Fruit fly (Drosophila melanogaster) whole organism, embryonic: Measurements from ENCODE around the gene CG46467.
A peak's percentile ranks its signal among the peaks of the same experiment; 100 is the strongest.

Experiments used
- Atf3 ChIP-seq: fragments of 200-800 bp; sonication (Bioruptor generic); optimal IDR thresholded peaks from 3 replicates; lab custom pipeline; 2016; ENCODE audit warnings: missing biosample characterization, missing genetic modification characterization
- Awh ChIP-seq: fragments of 200-800 bp; sonication (Bioruptor generic); IDR thresholded peaks from 2 replicates; pipeline ENCODE4, ENCODE4 v1.3.6; 2022; ENCODE audit warnings: missing biosample characterization, missing genetic modification characterization
- Bgb ChIP-seq: fragments of 200-800 bp; sonication (Bioruptor generic); IDR thresholded peaks from 2 replicates; pipeline ENCODE4 v1.3.6; 2022; ENCODE audit warnings: missing biosample characterization, missing genetic modification characterization; ENCODE audit not compliant: partially characterized antibody
- CG10321 ChIP-seq: fragments of 200-800 bp; sonication (Bioruptor generic); IDR thresholded peaks from 2 replicates; pipeline ENCODE4 v1.3.6; 2022; ENCODE audit warnings: missing biosample characterization, missing genetic modification characterization
- CG11560 ChIP-seq: fragments of 200-800 bp; sonication (Bioruptor generic); IDR thresholded peaks from 3 replicates; pipeline ENCODE4 v1.3.6; 2022; ENCODE audit warnings: missing biosample characterization, missing genetic modification characterization
- CG1233 ChIP-seq: fragments of 200-800 bp; sonication (Bioruptor generic); optimal IDR thresholded peaks from 4 replicates; lab custom pipeline; 2018; ENCODE audit warnings: missing biosample characterization, mild to moderate bottlenecking, missing genetic modification characterization
- CG13287 ChIP-seq: fragments of 200-800 bp; sonication (Bioruptor generic); IDR thresholded peaks from 2 replicates; pipeline ENCODE4 v1.3.6; 2022; ENCODE audit warnings: missing biosample characterization, missing genetic modification characterization; ENCODE audit not compliant: partially characterized antibody
- CG15514 ChIP-seq: fragments of 200-800 bp; sonication (Bioruptor generic); optimal IDR thresholded peaks from 3 replicates; lab custom pipeline; 2017; ENCODE audit warnings: missing biosample characterization, missing genetic modification characterization, mild to moderate bottlenecking, moderate library complexity, missing genetic modification reagents
- CG15696 ChIP-seq: fragments of 200-800 bp; sonication (Bioruptor generic); optimal IDR thresholded peaks from 2 replicates; lab custom pipeline; 2019; ENCODE audit warnings: missing biosample characterization, mild to moderate bottlenecking, missing genetic modification characterization, moderate library complexity
- CG30020 ChIP-seq: fragments of 200-800 bp; optimal IDR thresholded peaks from 2 replicates; lab custom pipeline; 2019; ENCODE audit warnings: missing biosample characterization, mild to moderate bottlenecking, missing genetic modification characterization, moderate library complexity
- CG34422 ChIP-seq: fragments of 200-800 bp; sonication (Bioruptor generic); IDR thresholded peaks from 3 replicates; pipeline ENCODE4 v1.3.6; 2022; ENCODE audit warnings: missing biosample characterization, missing genetic modification characterization
- CG3847 ChIP-seq: fragments of 200-800 bp; sonication (Bioruptor generic); IDR thresholded peaks from 2 replicates; pipeline ENCODE4 v1.3.6; 2022; ENCODE audit warnings: missing biosample characterization, missing genetic modification characterization
- CG4617 ChIP-seq: fragments of 200-800 bp; sonication (Bioruptor generic); optimal IDR thresholded peaks from 3 replicates; lab custom pipeline; 2016; ENCODE audit warnings: missing biosample characterization, missing genetic modification characterization, borderline replicate concordance
- CG6175 ChIP-seq: fragments of 200-800 bp; sonication (Bioruptor generic); IDR thresholded peaks from 3 replicates; pipeline ENCODE4 v1.3.6; 2022; ENCODE audit warnings: missing biosample characterization, missing genetic modification characterization
- CG7357 ChIP-seq: fragments of 200-800 bp; sonication (Bioruptor generic); IDR thresholded peaks from 3 replicates; pipeline ENCODE4 v1.3.6; 2022; ENCODE audit warnings: missing biosample characterization, missing genetic modification characterization
- CG9797 ChIP-seq: fragments of 200-800 bp; sonication (Bioruptor generic); optimal IDR thresholded peaks from 3 replicates; lab custom pipeline; 2018; ENCODE audit warnings: missing biosample characterization, mild to moderate bottlenecking, missing genetic modification characterization
- Deaf1 ChIP-seq: fragments of 200-800 bp; optimal IDR thresholded peaks from 3 replicates; lab custom pipeline; 2019; ENCODE audit warnings: missing biosample characterization, mild to moderate bottlenecking, missing genetic modification characterization, moderate library complexity
- Dp ChIP-seq: fragments of 200-800 bp; sonication (Bioruptor generic); optimal IDR thresholded peaks from 2 replicates; lab custom pipeline; 2018; ENCODE audit warnings: missing biosample characterization, mild to moderate bottlenecking, missing genetic modification characterization, moderate library complexity
- E2f1 ChIP-seq: fragments of 200-800 bp; sonication (Bioruptor generic); IDR thresholded peaks from 2 replicates; pipeline ENCODE4 v1.3.6; 2022; ENCODE audit warnings: missing biosample characterization, missing genetic modification characterization
- E2f2 ChIP-seq: fragments of 200-800 bp; sonication (Bioruptor generic); IDR thresholded peaks from 2 replicates; pipeline ENCODE4 v1.3.6; 2022; ENCODE audit warnings: missing biosample characterization, missing genetic modification characterization
- ERR ChIP-seq: fragments of 200-800 bp; sonication (Bioruptor generic); optimal IDR thresholded peaks from 2 replicates; lab custom pipeline; 2016; ENCODE audit warnings: missing biosample characterization, missing genetic modification characterization
- Fer1 ChIP-seq: fragments of 200-800 bp; sonication (Bioruptor generic); optimal IDR thresholded peaks from 2 replicates; lab custom pipeline; 2017; ENCODE audit warnings: missing biosample characterization, mild to moderate bottlenecking, missing genetic modification characterization
- Hmx ChIP-seq: fragments of 200-800 bp; sonication (Bioruptor generic); optimal IDR thresholded peaks from 2 replicates; lab custom pipeline; 2016; ENCODE audit warnings: missing biosample characterization, missing genetic modification characterization
- Hr39 ChIP-seq: fragments of >200 bp; optimal IDR thresholded peaks from 2 replicates; lab custom pipeline; 2017
- Jarid2 ChIP-seq: fragments of 200-800 bp; sonication (Bioruptor generic); optimal IDR thresholded peaks from 3 replicates; lab custom pipeline; 2017; ENCODE audit warnings: mild to moderate bottlenecking, missing biosample characterization, missing genetic modification reagents, missing genetic modification characterization
- Lhr ChIP-seq: fragments of 200-800 bp; sonication (Bioruptor generic); optimal IDR thresholded peaks from 3 replicates; lab custom pipeline; 2017; ENCODE audit warnings: mild to moderate bottlenecking, missing biosample characterization, missing genetic modification reagents, missing genetic modification characterization
- MESR4 ChIP-seq: fragments of 200-800 bp; sonication (Bioruptor generic); optimal IDR thresholded peaks from 2 replicates; lab custom pipeline; 2018; ENCODE audit warnings: missing biosample characterization, mild to moderate bottlenecking, missing genetic modification characterization, moderate library complexity
- Med ChIP-seq: fragments of 200-800 bp; sonication (Bioruptor generic); peaks from one replicate; lab custom pipeline; 2016; ENCODE audit warnings: missing biosample characterization, missing genetic modification characterization, mild to moderate bottlenecking, inconsistent platforms, moderate library complexity
- Mes4 ChIP-seq: fragments of 200-800 bp; sonication (Bioruptor generic); optimal IDR thresholded peaks from 2 replicates; lab custom pipeline; 2016; ENCODE audit warnings: missing biosample characterization, missing genetic modification characterization
- NC2β ChIP-seq: fragments of 200-800 bp; sonication (Bioruptor generic); optimal IDR thresholded peaks from 2 replicates; lab custom pipeline; 2016; ENCODE audit warnings: missing biosample characterization, missing genetic modification characterization
- Ravus ChIP-seq: fragments of 200-800 bp; sonication (Bioruptor generic); IDR thresholded peaks from 2 replicates; pipeline ENCODE4 v1.3.6; 2022; ENCODE audit warnings: missing biosample characterization, missing genetic modification characterization
- Rfx ChIP-seq: fragments of 200-800 bp; sonication (Bioruptor generic); IDR thresholded peaks from 2 replicates; pipeline ENCODE4 v1.3.6; 2022; ENCODE audit warnings: missing biosample characterization, missing genetic modification characterization
- Sin3A ChIP-seq: fragments of >200 bp; optimal IDR thresholded peaks from 2 replicates; lab custom pipeline; 2018
- Six4 ChIP-seq: fragments of 200-800 bp; sonication (Bioruptor generic); optimal IDR thresholded peaks from 2 replicates; lab custom pipeline; 2016; ENCODE audit warnings: missing biosample characterization, missing genetic modification characterization
- YL-1 ChIP-seq: fragments of 200-800 bp; sonication (Bioruptor generic); optimal IDR thresholded peaks from 3 replicates; lab custom pipeline; 2017; ENCODE audit warnings: missing biosample characterization, mild to moderate bottlenecking, missing genetic modification characterization
- chif ChIP-seq, 2 experiments: fragments of 200-800 bp; sonication (Bioruptor generic); optimal IDR thresholded peaks; 3 replicates each; lab custom pipeline; 2016; ENCODE audit warnings: missing biosample characterization in 2 of 2, missing genetic modification characterization in 2 of 2
- chm ChIP-seq: fragments of 200-800 bp; sonication (Bioruptor generic); IDR thresholded peaks from 2 replicates; pipeline ENCODE4 v1.3.6; 2022; ENCODE audit warnings: missing biosample characterization, missing genetic modification characterization
- dimm ChIP-seq: fragments of 200-800 bp; sonication (Bioruptor generic); IDR thresholded peaks from 2 replicates; pipeline ENCODE4 v1.3.6; 2022; ENCODE audit warnings: missing biosample characterization, missing genetic modification characterization
- dmrt11E ChIP-seq: fragments of 200-800 bp; sonication (Bioruptor generic); optimal IDR thresholded peaks from 3 replicates; lab custom pipeline; 2018; ENCODE audit warnings: missing biosample characterization, mild to moderate bottlenecking, missing genetic modification characterization, moderate library complexity
- fru ChIP-seq: fragments of >200 bp; optimal IDR thresholded peaks from 2 replicates; lab custom pipeline; 2017
- gcm ChIP-seq: fragments of 200-800 bp; sonication (Bioruptor generic); optimal IDR thresholded peaks from 2 replicates; lab custom pipeline; 2019; ENCODE audit warnings: missing biosample characterization, mild to moderate bottlenecking, missing genetic modification characterization, moderate library complexity
- h ChIP-seq: fragments of >200 bp; optimal IDR thresholded peaks from 2 replicates; lab custom pipeline; 2017
- lmd ChIP-seq: fragments of 200-800 bp; sonication (Bioruptor generic); IDR thresholded peaks from 2 replicates; pipeline ENCODE4 v1.3.6; 2022; ENCODE audit warnings: missing biosample characterization, missing genetic modification characterization
- nerfin-1 ChIP-seq: fragments of 200-800 bp; sonication (Bioruptor generic); optimal IDR thresholded peaks from 3 replicates; lab custom pipeline; 2019; ENCODE audit warnings: missing biosample characterization, mild to moderate bottlenecking, missing genetic modification characterization, moderate library complexity
- pb ChIP-seq: fragments of 200-800 bp; sonication (Bioruptor generic); optimal IDR thresholded peaks from 3 replicates; lab custom pipeline; 2016; ENCODE audit warnings: missing biosample characterization, missing genetic modification characterization
- pzg ChIP-seq: fragments of 200-800 bp; sonication (Bioruptor generic); optimal IDR thresholded peaks from 3 replicates; lab custom pipeline; 2018; ENCODE audit warnings: missing biosample characterization, mild to moderate bottlenecking, missing genetic modification characterization, moderate library complexity
- repo ChIP-seq: fragments of 200-800 bp; sonication (Bioruptor generic); optimal IDR thresholded peaks from 2 replicates; lab custom pipeline; 2016; ENCODE audit warnings: missing biosample characterization, missing genetic modification characterization
- sc ChIP-seq, 3 experiments: fragments of >200 bp in 2 of 3; fragments of 200-800 bp in 1 of 3; sonication (Bioruptor generic) in 1 of 3; optimal IDR thresholded peaks; 2 replicates in 2 of 3; 3 replicates in 1 of 3; lab custom pipeline; 2017; ENCODE audit warnings: mild to moderate bottlenecking in 1 of 3, missing biosample characterization in 1 of 3, missing genetic modification characterization in 1 of 3, missing genetic modification reagents in 1 of 3
- sens-2 ChIP-seq: fragments of 200-800 bp; sonication (Bioruptor generic); IDR thresholded peaks from 2 replicates; pipeline ENCODE4 v1.3.6; 2022; ENCODE audit warnings: missing biosample characterization, missing genetic modification characterization
- sr ChIP-seq: fragments of 200-800 bp; sonication (Bioruptor generic); IDR thresholded peaks from 3 replicates; pipeline ENCODE4 v1.3.6; 2022; ENCODE audit warnings: missing biosample characterization, missing genetic modification characterization
- zen ChIP-seq: fragments of 200-800 bp; sonication (Bioruptor generic); optimal IDR thresholded peaks from 3 replicates; lab custom pipeline; 2018; ENCODE audit warnings: missing biosample characterization, mild to moderate bottlenecking, missing genetic modification characterization, moderate library complexity

CG46467 gene

DNA sequence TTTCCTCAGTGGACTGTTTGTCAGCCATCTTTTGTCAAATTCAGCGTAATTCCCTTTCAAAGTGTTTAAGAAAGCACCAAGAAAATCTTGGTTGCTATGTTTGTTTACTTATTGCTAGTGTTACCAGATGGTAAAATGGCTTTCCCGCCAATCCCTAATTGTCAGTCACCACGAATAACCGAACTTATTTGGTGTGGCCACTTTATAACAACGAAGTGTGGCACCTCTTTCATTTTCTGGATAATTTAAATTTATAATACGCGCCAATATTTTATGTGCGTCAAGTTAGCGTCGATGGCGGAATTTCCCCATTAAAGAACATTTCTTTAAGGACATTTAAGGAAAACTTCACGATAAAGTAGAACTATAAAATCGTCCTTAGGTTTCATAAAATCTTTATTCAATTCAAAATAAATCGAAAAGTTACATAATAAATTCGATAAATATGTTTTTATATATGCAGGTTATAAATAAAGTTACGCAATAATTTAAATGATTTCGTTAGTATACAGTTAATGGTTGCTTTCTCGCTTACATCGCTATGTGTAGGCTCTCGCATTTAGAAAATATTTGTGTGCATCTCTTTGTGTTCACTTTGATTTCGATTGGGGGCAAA, 126.8 kb downstream of the CG46467 start, which contains the start of gene CG5359 (continued):
- TF ChIP-seq CG4617 (GFP tag; lab: Kevin White, UChicago) (no peak), Med (peak; percentile 29), sc (optimal IDR thresholded peaks at IDR 0.05; lab: Kevin White, UChicago) (no peak), sc (GFP tag; optimal IDR thresholded peaks at IDR 0.05; lab: Kevin White, UChicago) (no peak), fru (lab: Kevin White, UChicago) (no peak), repo (no peak), Mes4 (GFP tag; lab: Kevin White, UChicago) (no peak), dimm (GFP tag; lab: Robert Waterston, UW) (no peak), NC2β (no peak), CG9797 (GFP tag; lab: Kevin White, UChicago) (peak; percentile 68), zen (tag; lab: Kevin White, UChicago) (peak; percentile 16), Fer1 (GFP tag; lab: Kevin White, UChicago) (no peak), Deaf1 (tag; lab: Kevin White, UChicago) (no peak), Lhr (GFP tag; lab: Kevin White, UChicago) (peak; percentile 66), pb (GFP tag; lab: Kevin White, UChicago) (no peak), Bgb (GFP tag; lab: Robert Waterston, UW) (peak; percentile 53; the same call in 1 of the 2 replicates), CG34422 (GFP tag; lab: Robert Waterston, UW) (peak; percentile 63; the same call in 1 of the 3 replicates), MESR4 (GFP tag; lab: Kevin White, UChicago) (peak; percentile 21), Dp (GFP tag; lab: Kevin White, UChicago) (peak; percentile 93), E2f2 (GFP tag; lab: Robert Waterston, UW) (peak; percentile 95), chm (GFP tag; lab: Robert Waterston, UW) (0 out of 2 replicates have a peak, but pooled peaks have one; percentile 10), Jarid2 (GFP tag; lab: Kevin White, UChicago) (no peak), Atf3 (GFP tag; lab: Kevin White, UChicago) (no peak), Six4 (GFP tag; lab: Kevin White, UChicago) (no peak), Hmx (GFP tag; lab: Kevin White, UChicago) (no peak), Awh (no peak), CG1233 (no peak), ERR (GFP tag; lab: Kevin White, UChicago) (no peak), gcm (GFP tag; lab: Kevin White, UChicago) (no peak), Ravus (GFP tag; lab: Robert Waterston, UW) (no peak), CG3847 (peak; percentile 22; the same call in 1 of the 2 replicates), sens-2 (GFP tag; lab: Robert Waterston, UW) (no peak), sr (GFP tag; lab: Robert Waterston, UW) (no peak), Sin3A (lab: Kevin White, UChicago) (peak; percentile 31), CG10321 (GFP tag; lab: Robert Waterston, UW) (no peak), CG11560 (tag; lab: Robert Waterston, UW) (no peak), lmd (no peak), CG7357 (GFP tag; lab: Robert Waterston, UW) (no peak), chif (GFP tag; optimal IDR thresholded peaks at IDR 0.05; lab: Kevin White, UChicago) (no peak), h (no peak), Rfx (GFP tag; lab: Robert Waterston, UW) (peak; percentile 21; the same call in 1 of the 2 replicates), E2f1 (peak; percentile 92), Hr39 (no peak), YL-1 (GFP tag; lab: Kevin White, UChicago) (peak; percentile 37), nerfin-1 (no peak), CG30020 (tag; lab: Kevin White, UChicago) (no peak), CG13287 (GFP tag; lab: Robert Waterston, UW) (peak; percentile 28; the same call in 1 of the 2 replicates), CG15514 (GFP tag; lab: Kevin White, UChicago) (peak; percentile 58), CG6175 (GFP tag; lab: Robert Waterston, UW) (no peak), dmrt11E (no peak), pzg (GFP tag; lab: Kevin White, UChicago) (peak; percentile 92), CG15696 (no peak)
